Worm (Caenorhabditis elegans) whole organism, late embryonic: ENCODE data around the gene vps-36.

Source experiments
- F13H6.1 ChIP-seq: sonication (generic microtip); optimal IDR thresholded peaks from 2 replicates; lab custom pipeline; 2016; ENCODE audit warnings: missing genetic modification characterization, missing compliant biosample characterization
- T23F11.4 ChIP-seq: fragments of 200-800 bp; sonication (Bioruptor generic); optimal IDR thresholded peaks from 2 replicates; lab custom pipeline; 2018; ENCODE audit warnings: mild to moderate bottlenecking, missing genetic modification characterization, missing compliant biosample characterization
- ceh-30 ChIP-seq: fragments of 150-350 bp; optimal IDR thresholded peaks from 2 replicates; lab custom pipeline; 2014; ENCODE audit warnings: missing biosample characterization, missing genetic modification characterization
- ceh-31 ChIP-seq: sonication (generic microtip); optimal IDR thresholded peaks from 2 replicates; lab custom pipeline; 2016; ENCODE audit warnings: missing genetic modification characterization, missing compliant biosample characterization
- ceh-48 ChIP-seq: sonication (generic microtip); optimal IDR thresholded peaks from 2 replicates; lab custom pipeline; 2016; ENCODE audit warnings: missing genetic modification characterization, inconsistent platforms, missing compliant biosample characterization
- fkh-10 ChIP-seq: fragments of 150-350 bp; optimal IDR thresholded peaks from 2 replicates; lab custom pipeline; 2014; ENCODE audit warnings: missing biosample characterization, missing genetic modification reagents, missing genetic modification characterization
- gmeb-2 ChIP-seq: sonication (generic microtip); optimal IDR thresholded peaks from 2 replicates; lab custom pipeline; 2016; ENCODE audit warnings: missing genetic modification characterization, inconsistent platforms, missing compliant biosample characterization
- hlh-15 ChIP-seq: sonication (generic microtip); optimal IDR thresholded peaks from 2 replicates; lab custom pipeline; 2016; ENCODE audit warnings: missing genetic modification characterization, missing compliant biosample characterization
- lin-11 ChIP-seq: fragments of 200-800 bp; sonication (Bioruptor generic); optimal IDR thresholded peaks from 2 replicates; lab custom pipeline; 2018; ENCODE audit warnings: mild to moderate bottlenecking, missing genetic modification characterization, missing compliant biosample characterization
- nfya-1 ChIP-seq: sonication (generic microtip); optimal IDR thresholded peaks from 2 replicates; lab custom pipeline; 2017; ENCODE audit warnings: missing genetic modification characterization, mild to moderate bottlenecking, missing compliant biosample characterization, antibody characterized with exemption, moderate library complexity
- pha-4 ChIP-seq: fragments of 150-350 bp; optimal IDR thresholded peaks from 2 replicates; lab custom pipeline; 2018; ENCODE audit warnings: missing biosample characterization, missing genetic modification reagents, missing genetic modification characterization
- pqm-1 ChIP-seq: sonication (generic microtip); optimal IDR thresholded peaks from 2 replicates; lab custom pipeline; 2016; ENCODE audit warnings: missing genetic modification characterization, missing compliant biosample characterization
- pros-1 ChIP-seq: fragments of 150-350 bp; optimal IDR thresholded peaks from 2 replicates; lab custom pipeline; 2014; ENCODE audit warnings: missing biosample characterization, missing genetic modification reagents, missing genetic modification characterization
- unc-55 ChIP-seq: sonication (generic microtip); optimal IDR thresholded peaks from 2 replicates; lab custom pipeline; 2017; ENCODE audit warnings: missing biosample characterization, missing genetic modification reagents, missing genetic modification characterization

ce11 chrV:10998797-10999196 is 38.3 kb upstream of the vps-36 start, which contains the start of gene F53B7.7:
- TF ChIP-seq lin-11 (tag; lab: Kevin White, UChicago), result no peak
- no peak for TF ChIP-seq fkh-10
- no peak for TF ChIP-seq F13H6.1 (tag; lab: Kevin White, UChicago)
- no peak for TF ChIP-seq pros-1 (tag; lab: Kevin White, UChicago)
- no peak for TF ChIP-seq unc-55 (GFP tag; lab: Kevin White, UChicago)
- TF ChIP-seq pqm-1, result no peak
- TF ChIP-seq ceh-31 (tag; lab: Kevin White, UChicago), result no peak
- TF ChIP-seq gmeb-2, result no peak
- no peak for TF ChIP-seq hlh-15 (tag; lab: Kevin White, UChicago)
- no peak for TF ChIP-seq nfya-1
- no peak for TF ChIP-seq ceh-48 (tag; lab: Kevin White, UChicago)
- TF ChIP-seq pha-4 (tag; lab: Kevin White, UChicago), result no peak
- TF ChIP-seq ceh-30 (tag; lab: Kevin White, UChicago), result no peak
- TF ChIP-seq T23F11.4, result no peak
